Worm (Caenorhabditis elegans): ENCODE results near the gene Y39G8B.5.
A peak's percentile ranks its signal among the peaks of the same experiment; 100 is the strongest.

Y39G8B.5 gene

DNA sequence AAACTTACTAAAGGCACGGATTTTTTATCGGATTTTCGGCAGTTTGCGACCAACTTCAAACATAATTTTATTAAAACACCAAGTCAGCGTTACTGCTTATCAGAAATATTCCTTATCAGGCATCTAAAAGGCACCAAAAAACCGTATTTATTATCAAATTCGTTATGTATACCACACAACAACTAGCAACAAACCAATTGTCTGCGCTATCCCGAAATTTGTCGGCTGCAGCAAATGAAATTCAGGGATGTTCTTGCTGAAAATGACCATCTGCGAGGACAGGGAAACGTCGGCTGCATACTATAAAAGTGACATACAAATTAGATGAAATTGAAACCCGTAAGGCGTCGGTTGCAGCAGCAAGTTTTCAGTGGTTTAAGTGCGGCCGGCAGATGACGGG, 6.3 kb upstream of the Y39G8B.5 start:
- TF ChIP-seq fkh-10 (GFP tag; optimal IDR thresholded peaks at IDR 0.05), result no peak
- TF ChIP-seq tlp-1 (tag; optimal IDR thresholded peaks at IDR 0.05), result no peak
- no peak for TF ChIP-seq efl-1 (optimal IDR thresholded peaks at IDR 0.05)
- no peak for TF ChIP-seq efl-1 (GFP tag; optimal IDR thresholded peaks at IDR 0.05 in 1 of 2)
- TF ChIP-seq hlh-4 (tag; optimal IDR thresholded peaks at IDR 0.05), result no peak
- no peak for TF ChIP-seq ztf-4 (tag; optimal IDR thresholded peaks at IDR 0.05)
- TF ChIP-seq tbx-2 (tag; optimal IDR thresholded peaks at IDR 0.05), result no peak
- no peak for TF ChIP-seq grh-1 (GFP tag; IDR thresholded peaks at IDR 0.05)
- TF ChIP-seq nhr-28 (tag; optimal IDR thresholded peaks at IDR 0.05), result no peak
- no peak for TF ChIP-seq dsc-1 (tag; optimal IDR thresholded peaks at IDR 0.05)
- no peak for TF ChIP-seq hlh-17 (GFP tag; optimal IDR thresholded peaks at IDR 0.05; ENCODE audit: borderline replicate concordance)
- no peak for TF ChIP-seq mdl-1 (tag; optimal IDR thresholded peaks at IDR 0.05)
- TF ChIP-seq nhr-77 (tag; optimal IDR thresholded peaks at IDR 0.05), result no peak

DNA sequence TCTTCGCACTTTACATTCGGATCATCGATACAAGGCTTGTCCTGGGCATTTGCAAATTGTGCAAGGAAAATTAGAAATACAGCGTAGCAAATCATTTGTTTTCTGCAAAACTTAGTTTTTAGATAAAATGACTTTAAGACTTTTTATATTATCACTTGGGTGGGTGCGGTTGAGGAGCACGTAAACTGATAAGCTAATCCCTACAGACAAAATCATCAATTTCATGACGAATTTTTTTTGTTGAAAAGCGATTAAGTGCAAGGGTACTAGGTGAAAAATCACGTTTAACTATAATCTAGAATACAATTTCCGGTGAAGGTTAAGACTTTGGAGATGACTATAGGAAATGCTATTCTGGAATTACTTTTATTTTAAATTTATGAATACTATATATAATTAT, 5.8 kb upstream of the Y39G8B.5 start, which contains the start of gene F01D5.1:
TSS of gene F01D5.1 (minus strand) at position 105 of the 400 bp plus-strand sequence.
- no peak for TF ChIP-seq egl-27 (tag; optimal IDR thresholded peaks at IDR 0.05)
- no peak for TF ChIP-seq ztf-11 (tag; optimal IDR thresholded peaks at IDR 0.05)
- no peak for TF ChIP-seq unc-130 (tag; optimal IDR thresholded peaks at IDR 0.05)
- TF ChIP-seq elt-2 (tag; optimal IDR thresholded peaks at IDR 0.05), result peak; percentile 84
- no peak for TF ChIP-seq elt-3 (tag; optimal IDR thresholded peaks at IDR 0.05)
- no peak for TF ChIP-seq swsn-7 (tag; optimal IDR thresholded peaks at IDR 0.05)

DNA sequence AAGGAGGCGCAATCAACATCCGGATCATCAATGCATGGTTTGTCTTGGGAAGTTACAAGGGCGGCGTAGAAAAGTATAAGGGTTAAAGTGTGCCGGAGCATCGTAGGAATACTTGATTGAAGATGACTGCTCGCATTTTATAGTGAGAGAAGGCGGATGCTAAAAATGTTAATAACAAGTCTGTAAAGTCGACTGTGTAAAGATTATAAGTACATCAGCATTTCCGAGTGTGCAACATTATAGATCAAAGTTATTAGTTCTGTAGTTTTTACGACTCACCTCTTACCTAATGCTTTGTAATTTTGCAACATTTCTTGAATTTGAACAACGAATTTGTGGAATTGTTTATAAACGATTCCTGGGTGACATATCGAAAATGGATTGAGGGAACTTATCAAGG, 3.3 kb upstream of the Y39G8B.5 start, which contains the start of gene Y39G8B.7:
TSS of gene Y39G8B.7 (minus strand) at position 101 of the 400 bp plus-strand sequence.
- TF ChIP-seq pax-3 (tag; optimal IDR thresholded peaks at IDR 0.05), result no peak
- TF ChIP-seq nhr-11 (tag; optimal IDR thresholded peaks at IDR 0.05), result no peak
- TF ChIP-seq zip-4 (GFP tag; optimal IDR thresholded peaks at IDR 0.05), result no peak
- no peak for TF ChIP-seq mep-1 (tag; optimal IDR thresholded peaks at IDR 0.05)

DNA sequence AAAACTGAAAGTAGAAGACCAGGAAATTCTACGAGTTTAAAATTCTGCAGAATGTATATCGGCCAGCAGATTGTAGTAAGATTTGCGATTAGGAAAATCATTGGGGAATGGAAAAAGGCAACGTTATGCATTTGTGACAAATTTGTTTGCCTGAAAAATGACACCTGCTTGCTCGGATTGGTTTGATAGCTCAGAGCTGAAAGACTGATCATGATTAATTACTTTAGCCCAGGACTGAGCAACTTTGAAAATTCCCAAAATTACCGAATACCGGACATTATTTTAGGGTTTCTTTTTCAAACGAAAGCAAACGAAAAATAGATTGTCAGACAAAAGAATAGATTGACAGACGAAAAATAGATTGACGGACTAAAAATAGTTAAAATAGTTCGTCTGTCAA, 7.1 kb downstream of the Y39G8B.5 start, which contains the start of gene sre-47:
TSS of gene sre-47 (minus strand) at position 101 of the 400 bp plus-strand sequence.
- TF ChIP-seq vab-15 (tag; optimal IDR thresholded peaks at IDR 0.05) (no peak), ces-1 (GFP tag; optimal IDR thresholded peaks at IDR 0.05) (no peak), efl-1 (optimal IDR thresholded peaks at IDR 0.05) (no peak), efl-1 (GFP tag; optimal IDR thresholded peaks at IDR 0.05 in 1 of 2) (peak in 1 of 2 experiments; percentile 76)

DNA sequence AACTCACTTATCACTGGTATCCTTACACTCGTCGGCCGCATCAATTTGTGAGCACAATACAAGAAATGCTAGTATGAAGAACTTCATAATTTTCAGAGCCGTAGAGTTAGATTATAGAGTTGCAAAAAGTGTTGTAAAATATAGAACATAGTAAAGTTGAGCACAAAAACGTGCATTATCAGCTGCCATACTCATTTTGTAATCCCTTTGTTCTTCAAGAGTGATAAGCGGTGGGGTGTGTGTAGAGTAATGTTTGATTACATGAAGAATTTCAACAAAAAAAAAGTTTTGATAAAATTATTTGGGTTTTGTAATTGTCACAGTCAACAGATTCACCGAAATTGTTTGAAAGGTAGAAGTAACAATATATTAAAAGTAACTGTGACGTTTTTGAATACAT, 8.7 kb downstream of the Y39G8B.5 start, which contains the start of the genes Y39G8B.13 and Y39G8B.10:
TSS of gene Y39G8B.13 (minus strand) at position 125 of the 400 bp plus-strand sequence.
TSS of gene Y39G8B.10 (minus strand) at position 193 of the 400 bp plus-strand sequence.
- TF ChIP-seq elt-2 (tag; optimal IDR thresholded peaks at IDR 0.05) (peak; percentile 60), unc-62 (GFP tag; optimal IDR thresholded peaks at IDR 0.05) (no peak)

DNA sequence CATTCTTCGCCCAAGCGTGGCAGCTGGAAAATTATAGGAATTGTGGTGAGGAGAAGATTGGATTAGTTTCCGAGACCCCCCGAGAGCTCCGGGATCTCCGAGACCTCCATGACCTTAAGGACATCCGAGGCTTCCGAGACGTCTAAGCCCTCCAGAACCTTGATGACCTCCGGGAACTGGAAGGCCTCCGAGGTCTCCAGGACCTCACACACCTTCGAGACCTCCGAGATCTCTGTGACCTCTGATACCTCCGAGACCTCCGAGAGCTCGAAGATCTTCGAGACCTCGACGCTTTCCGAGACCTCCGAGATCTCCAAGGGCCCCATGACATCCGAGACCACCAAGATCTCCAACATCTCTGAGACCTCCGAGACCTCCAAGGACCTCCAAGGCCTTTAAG, 9.4 kb downstream of the Y39G8B.5 start:
- no peak for TF ChIP-seq ceh-82 (tag; optimal IDR thresholded peaks at IDR 0.05)
- no peak for TF ChIP-seq egl-13 (tag; optimal IDR thresholded peaks at IDR 0.05)
- TF ChIP-seq tbx-2 (tag; optimal IDR thresholded peaks at IDR 0.05), result no peak

DNA sequence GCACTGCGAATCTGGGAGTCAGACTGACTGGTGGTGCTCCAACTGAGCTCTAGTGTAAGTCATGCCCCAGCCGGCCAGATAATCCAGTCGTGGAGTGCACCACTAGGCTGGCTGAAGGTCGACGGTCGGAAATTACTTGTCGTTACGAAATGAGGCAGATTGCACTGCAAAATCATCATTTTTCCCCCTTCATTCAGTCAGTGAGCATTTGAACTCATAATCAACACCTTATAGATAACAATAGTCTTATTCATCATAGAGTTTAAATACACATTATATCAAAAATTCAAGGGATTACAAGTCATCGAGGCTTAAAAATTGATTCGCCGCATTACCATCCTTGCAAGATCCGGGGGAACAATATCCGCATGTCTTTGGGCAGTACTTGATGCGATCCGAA, 9.8 kb downstream of the Y39G8B.5 start:
- TF ChIP-seq unc-62 (GFP tag; optimal IDR thresholded peaks at IDR 0.05) (no peak), efl-1 (optimal IDR thresholded peaks at IDR 0.05) (no peak), efl-1 (GFP tag; optimal IDR thresholded peaks at IDR 0.05 in 1 of 2) (peak in 1 of 2 experiments; percentile 48)

Measured in whole organism, L1 larva.